Fruit fly (Drosophila melanogaster): ENCODE data around the gene ras.
A peak's percentile ranks its signal among the peaks of the same experiment; 100 is the strongest.

The ras gene

dm6 chrX:10737422-10738150 is 6.7 kb upstream of the ras start (continued):
- TF ChIP-seq B-H1 (GFP tag; IDR thresholded peaks at IDR 0.05) (peak; percentile 81), CG2889 (GFP tag; IDR thresholded peaks at IDR 0.05) (peak; percentile 75), CG9932 (GFP tag; IDR thresholded peaks at IDR 0.05) (peak; percentile 60), CG12942 (GFP tag; optimal IDR thresholded peaks at IDR 0.05) (peak; percentile 43), zen2 (GFP tag; IDR thresholded peaks at IDR 0.05; ENCODE audit: partially characterized antibody) (no peak), cato (GFP tag; optimal IDR thresholded peaks at IDR 0.05; ENCODE audit: borderline replicate concordance) (peak; percentile 40), CG6689 (GFP tag; IDR thresholded peaks at IDR 0.05) (peak; percentile 82), Nf-YC (tag; optimal IDR thresholded peaks at IDR 0.05) (peak; percentile 54), dmrt99B (tag; optimal IDR thresholded peaks at IDR 0.05) (peak; percentile 95), ttk (GFP tag; IDR thresholded peaks at IDR 0.05) (peak; percentile 90), dm (GFP tag; optimal IDR thresholded peaks at IDR 0.05) (peak; percentile 71), danr (GFP tag; IDR thresholded peaks at IDR 0.05) (peak; percentile 71), pfk (GFP tag; optimal IDR thresholded peaks at IDR 0.05) (no peak), CG1602 (GFP tag; optimal IDR thresholded peaks at IDR 0.05) (peak; percentile 62), CG3407 (GFP tag; optimal IDR thresholded peaks at IDR 0.05) (peak; percentile 80), ac (GFP tag; optimal IDR thresholded peaks at IDR 0.05) (no peak), CG17186 (GFP tag; optimal IDR thresholded peaks at IDR 0.05) (peak; percentile 66), Spps (tag; optimal IDR thresholded peaks at IDR 0.05) (peak; percentile 69), ATbp (GFP tag; optimal IDR thresholded peaks at IDR 0.05) (peak; percentile 92), sc (optimal IDR thresholded peaks at IDR 0.05) (no peak), sc (GFP tag; optimal IDR thresholded peaks at IDR 0.05) (peak; percentile 80), Poxn (GFP tag; IDR thresholded peaks at IDR 0.05) (no peak), pum (GFP tag; optimal IDR thresholded peaks at IDR 0.05) (peak; percentile 84), CG30020 (tag; optimal IDR thresholded peaks at IDR 0.05) (peak; percentile 45), tgo (GFP tag; IDR thresholded peaks at IDR 0.05) (peak; percentile 84), CG4707 (GFP tag; optimal IDR thresholded peaks at IDR 0.05) (peak; percentile 80), CG8359 (GFP tag; optimal IDR thresholded peaks at IDR 0.05; ENCODE audit: borderline replicate concordance) (peak; percentile 42), kah (GFP tag; optimal IDR thresholded peaks at IDR 0.05) (peak; percentile 70), CG1792 (GFP tag; optimal IDR thresholded peaks at IDR 0.05) (peak; percentile 84), CG6175 (GFP tag; IDR thresholded peaks at IDR 0.05) (peak; percentile 53; the same call in 1 of the 3 replicates), CoRest (tag; optimal IDR thresholded peaks at IDR 0.05) (peak; percentile 86), HLHmδ (GFP tag; optimal IDR thresholded peaks at IDR 0.05) (no peak), CG10209 (GFP tag; optimal IDR thresholded peaks at IDR 0.05) (peak; percentile 85), pzg (GFP tag; optimal IDR thresholded peaks at IDR 0.05) (peak; percentile 2), CG9727 (GFP tag; optimal IDR thresholded peaks at IDR 0.05) (peak; percentile 73), CG14667 (GFP tag; IDR thresholded peaks at IDR 0.05) (peak; percentile 83), CG1024 (GFP tag; IDR thresholded peaks at IDR 0.05) (peak; percentile 81), CG1603 (tag; optimal IDR thresholded peaks at IDR 0.05) (peak; percentile 95), chif (GFP tag; optimal IDR thresholded peaks at IDR 0.05) (peak; percentile 69 to 74), HHEX (GFP tag; optimal IDR thresholded peaks at IDR 0.05) (peak; percentile 89), Lpt (GFP tag; optimal IDR thresholded peaks at IDR 0.05) (no peak), CG8944 (GFP tag; optimal IDR thresholded peaks at IDR 0.05) (peak; percentile 55), ase (GFP tag; IDR thresholded peaks at IDR 0.05) (peak; percentile 84), sug (tag; optimal IDR thresholded peaks at IDR 0.05) (peak; percentile 69), hbn (GFP tag; IDR thresholded peaks at IDR 0.05; ENCODE audit: partially characterized antibody) (no peak), btn (GFP tag; optimal IDR thresholded peaks at IDR 0.05) (peak; percentile 86), CG1233 (GFP tag; optimal IDR thresholded peaks at IDR 0.05) (peak; percentile 85), chm (GFP tag; IDR thresholded peaks at IDR 0.05) (peak; percentile 89), CG17361 (GFP tag; IDR thresholded peaks at IDR 0.05) (peak; percentile 88), unc-4 (GFP tag; IDR thresholded peaks at IDR 0.05; ENCODE audit: partially characterized antibody) (no peak)

All from whole organism, embryonic.